Worm (Caenorhabditis elegans): ENCODE results near the gene F11G11.4.

F11G11.4 gene

DNA sequence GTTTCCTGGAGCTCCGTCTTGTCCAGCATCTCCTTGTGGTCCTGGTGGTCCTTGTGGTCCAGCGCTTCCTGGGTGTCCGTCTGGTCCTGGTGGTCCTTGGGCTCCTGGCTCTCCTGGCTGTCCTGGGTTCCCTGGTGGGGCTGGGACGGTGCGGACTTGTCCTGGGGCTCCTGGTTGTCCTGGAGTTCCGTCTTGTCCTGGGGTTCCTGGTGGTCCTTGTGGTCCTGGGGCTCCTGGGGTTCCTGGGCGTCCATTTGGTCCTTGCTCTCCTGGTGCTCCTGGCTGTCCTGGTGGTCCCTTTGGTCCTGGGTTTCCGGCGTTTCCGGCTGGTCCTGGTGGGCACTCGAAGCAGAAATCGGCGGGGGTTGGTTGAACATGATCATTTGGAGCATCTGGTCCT, 6.4 kb downstream of the F11G11.4 start:
- peak; percentile 97 for TF ChIP-seq set-16 (GFP tag; IDR thresholded peaks at IDR 0.05)
- 0 out of 2 replicates have a peak, but pooled peaks have one; percentile 23 for TF ChIP-seq snpc-1.2 (GFP tag; IDR thresholded peaks at IDR 0.05)

DNA sequence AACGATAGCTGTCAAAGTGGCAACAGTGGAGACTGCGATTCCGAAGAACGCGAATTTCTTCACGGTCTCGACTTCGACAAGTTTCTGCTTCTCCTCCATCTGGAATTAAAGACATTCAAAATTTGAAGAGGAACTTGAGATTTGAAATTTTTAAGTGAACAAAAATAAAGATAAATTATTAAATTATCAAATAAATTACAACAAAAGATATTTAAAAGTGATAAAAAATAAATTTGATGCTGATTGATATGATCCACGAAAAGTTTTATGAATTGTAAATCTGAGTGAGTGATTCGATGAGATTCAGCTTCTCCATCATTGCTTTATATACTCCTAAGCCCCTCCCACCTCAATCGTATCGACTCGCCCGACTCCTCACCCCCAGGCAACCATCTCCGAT, 7.1 kb downstream of the F11G11.4 start, which contains the start of gene col-17:
col-17 (minus strand) TSS at position 101 of the 400 bp plus-strand sequence.
- TF ChIP-seq mep-1 (tag; optimal IDR thresholded peaks at IDR 0.05) (no peak), F37D6.2 (tag; optimal IDR thresholded peaks at IDR 0.05) (no peak), ceh-20 (GFP tag; IDR thresholded peaks at IDR 0.05) (no peak), ces-1 (GFP tag; optimal IDR thresholded peaks at IDR 0.05) (no peak), lin-39 (tag; optimal IDR thresholded peaks at IDR 0.05) (no peak), nhr-76 (tag; optimal IDR thresholded peaks at IDR 0.05) (no peak), egl-27 (tag; optimal IDR thresholded peaks at IDR 0.05) (no peak)

DNA sequence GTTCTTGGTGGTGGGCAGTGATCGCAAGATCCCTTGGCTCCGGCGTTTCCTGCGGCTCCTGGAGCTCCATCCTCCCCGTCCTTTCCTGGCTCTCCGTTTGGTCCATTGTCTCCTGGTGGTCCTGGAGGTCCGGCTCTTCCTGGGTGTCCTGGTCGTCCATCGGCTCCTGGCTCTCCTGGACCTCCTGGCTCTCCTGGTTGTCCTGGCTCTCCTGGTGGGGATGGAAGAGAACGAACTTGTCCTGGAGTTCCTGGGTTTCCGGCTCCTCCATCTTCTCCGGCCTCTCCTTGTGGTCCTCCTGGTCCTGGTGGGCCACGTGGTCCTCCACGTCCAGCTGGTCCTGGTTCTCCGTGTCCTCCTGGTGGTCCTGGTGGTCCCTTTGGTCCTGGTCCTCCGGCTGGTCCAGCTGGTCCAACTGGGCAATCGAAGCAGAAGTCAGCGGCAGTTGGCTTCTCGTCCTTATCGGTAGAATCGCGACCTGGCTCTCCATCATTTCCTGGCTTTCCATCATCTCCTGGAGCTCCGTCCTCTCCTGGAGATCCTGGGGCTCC, 9.5 kb downstream of the F11G11.4 start:
- TF ChIP-seq ctbp-1 (GFP tag; IDR thresholded peaks at IDR 0.05) (0 out of 2 replicates have a peak, but pooled peaks have one; percentile 29), snpc-4 (tag; optimal IDR thresholded peaks at IDR 0.05) (no peak), egl-43 (GFP tag; IDR thresholded peaks at IDR 0.05) (0 out of 2 replicates have a peak, but pooled peaks have one; percentile 33), set-16 (GFP tag; IDR thresholded peaks at IDR 0.05) (peak; percentile 98), aha-1 (tag) (peak; percentile 7), madf-9 (GFP tag; conservative IDR thresholded peaks at IDR 0.05) (peak; percentile 2; the same call in 1 of the 2 replicates), zfp-2 (tag; optimal IDR thresholded peaks at IDR 0.05) (no peak)

- TF ChIP-seq ctbp-1 (GFP tag; IDR thresholded peaks at IDR 0.05): no peak
- no peak for TF ChIP-seq mdt-29 (GFP tag; IDR thresholded peaks at IDR 0.05)
- TF ChIP-seq lin-1 (GFP tag; IDR thresholded peaks at IDR 0.05): no peak
- TF ChIP-seq zfp-3 (GFP tag; conservative IDR thresholded peaks at IDR 0.05): no peak
- no peak for TF ChIP-seq php-3 (GFP tag; IDR thresholded peaks at IDR 0.05)
- TF ChIP-seq Y48G9A.11 (GFP tag; IDR thresholded peaks at IDR 0.05): no peak
Observed at ce11 chrII:4870691-4871090, 10.3 kb downstream of the F11G11.4 start, which contains the start of gene col-20. Gene col-20 (minus strand): TSS chrII:4870791.

DNA sequence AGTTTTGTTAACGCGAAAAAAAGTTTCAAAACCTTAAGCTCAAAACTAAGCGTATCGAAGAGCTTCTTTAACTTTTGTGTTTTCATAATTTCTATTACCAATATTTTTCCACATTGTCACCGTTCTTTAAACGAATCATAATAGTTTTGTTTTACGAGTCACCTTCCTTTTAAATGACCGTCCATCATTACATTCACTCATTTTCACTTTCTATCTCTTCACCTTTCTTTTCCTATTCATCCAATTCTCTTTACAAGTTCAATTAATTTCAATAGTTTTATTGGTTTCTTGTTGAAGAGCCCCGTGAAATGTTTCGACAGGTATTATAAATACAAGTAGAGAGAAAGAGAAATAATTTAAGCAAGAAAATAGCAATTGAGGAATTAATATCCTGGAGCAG, 11.4 kb downstream of the F11G11.4 start:
- TF ChIP-seq nhr-77 (tag; optimal IDR thresholded peaks at IDR 0.05): no peak
- peak; percentile 20 for TF ChIP-seq ceh-82 (tag; optimal IDR thresholded peaks at IDR 0.05)

ce11 chrII:4872359-4872758, 12.0 kb downstream of the F11G11.4 start:
- TF ChIP-seq T26A8.4 (GFP tag; IDR thresholded peaks at IDR 0.05) (0 out of 2 replicates have a peak, but pooled peaks have one; percentile 17), set-16 (GFP tag; IDR thresholded peaks at IDR 0.05) (peak; percentile 98), F26F4.8 (GFP tag; conservative IDR thresholded peaks at IDR 0.05) (0 out of 2 replicates have a peak, but pooled peaks have one; percentile 24), Y48G9A.11 (GFP tag; IDR thresholded peaks at IDR 0.05) (0 out of 2 replicates have a peak, but pooled peaks have one; percentile 13), madf-5 (GFP tag; IDR thresholded peaks at IDR 0.05) (0 out of 4 replicates have a peak, but pooled peaks of 1 of the 2 experiments have one; percentile 49)

ce11 chrII:4873029-4873428, 12.6 kb downstream of the F11G11.4 start, which contains the start of gene col-73:
Gene col-73 (minus strand): TSS chrII:4873129.
- TF ChIP-seq nhr-6 (tag; optimal IDR thresholded peaks at IDR 0.05) (no peak), mdt-29 (GFP tag; IDR thresholded peaks at IDR 0.05) (no peak), zfp-3 (GFP tag; conservative IDR thresholded peaks at IDR 0.05) (no peak), Y105C5A.15 (GFP tag; IDR thresholded peaks at IDR 0.05) (no peak), dve-1 (tag; optimal IDR thresholded peaks at IDR 0.05; ENCODE audit: insufficient read depth) (no peak)
